Fruit fly (Drosophila melanogaster) whole organism, embryonic: Measurements from ENCODE around the gene ana1.

ENCODE experiments used
- CG16863 ChIP-seq: fragments of 200-800 bp; sonication (Bioruptor generic); optimal IDR thresholded peaks from 3 replicates; lab custom pipeline; 2016; ENCODE audit warnings: missing biosample characterization, missing genetic modification characterization
- abd-A ChIP-seq: fragments of 200-800 bp; sonication (Bioruptor generic); optimal IDR thresholded peaks from 3 replicates; lab custom pipeline; 2019; ENCODE audit warnings: missing biosample characterization, mild to moderate bottlenecking, missing genetic modification characterization, moderate library complexity
- vnd ChIP-seq: fragments of 200-800 bp; sonication (Bioruptor generic); IDR thresholded peaks from 3 replicates; pipeline ENCODE4 v1.3.6; 2022; ENCODE audit warnings: missing biosample characterization, missing genetic modification characterization; ENCODE audit not compliant: partially characterized antibody

dm6 chr3R:24580963-24581277 lies 50.5 kb downstream of the ana1 start:
- TF ChIP-seq CG16863 (GFP tag; lab: Kevin White, UChicago) (no peak), vnd (no peak), abd-A (tag; lab: Kevin White, UChicago) (peak; percentile 21)
